Worm (Caenorhabditis elegans): ENCODE results near the gene epac-1.

Gene epac-1

ce11 chrIII:10241332-10241829, 52.4 kb downstream of the epac-1 start:
- no peak for TF ChIP-seq ets-7 (tag; optimal IDR thresholded peaks at IDR 0.05)
- TF ChIP-seq tra-4 (tag; optimal IDR thresholded peaks at IDR 0.05): no peak
- TF ChIP-seq aly-1 (tag; optimal IDR thresholded peaks at IDR 0.05): no peak
- TF ChIP-seq flt-1 (GFP tag; IDR thresholded peaks at IDR 0.05): no peak

ce11 chrIII:10244013-10244412, 55.0 kb downstream of the epac-1 start:
- TF ChIP-seq scrt-1 (GFP tag; IDR thresholded peaks at IDR 0.05) (no peak), ama-1 (optimal IDR thresholded peaks at IDR 0.05) (no peak), tbx-37 (GFP tag; conservative IDR thresholded peaks at IDR 0.05) (no peak), ceh-13 (GFP tag; optimal IDR thresholded peaks at IDR 0.05) (no peak), flt-1 (GFP tag; IDR thresholded peaks at IDR 0.05) (no peak), ceh-36 (tag; optimal IDR thresholded peaks at IDR 0.05) (no peak), hmbx-1 (tag; optimal IDR thresholded peaks at IDR 0.05) (no peak), ets-7 (tag; optimal IDR thresholded peaks at IDR 0.05) (no peak)
